Worm (Caenorhabditis elegans) whole organism, late embryonic: ENCODE measurements around the gene E02H1.1.
A peak's percentile ranks its signal among the peaks of the same experiment; 100 is the strongest.

Experiments used
- K09A11.1 ChIP-seq: sonication (generic microtip); optimal IDR thresholded peaks from 2 replicates; lab custom pipeline; 2017; ENCODE audit warnings: antibody characterized with exemption, mild to moderate bottlenecking, missing genetic modification characterization, missing compliant biosample characterization; ENCODE audit not compliant: insufficient read depth
- T23F11.4 ChIP-seq: fragments of 200-800 bp; sonication (Bioruptor generic); optimal IDR thresholded peaks from 2 replicates; lab custom pipeline; 2018; ENCODE audit warnings: mild to moderate bottlenecking, missing genetic modification characterization, missing compliant biosample characterization
- Y22D7AL.16 ChIP-seq: sonication (generic microtip); optimal IDR thresholded peaks from 2 replicates; lab custom pipeline; 2016; ENCODE audit warnings: missing genetic modification characterization, missing compliant biosample characterization
- ahr-1 ChIP-seq: sonication (generic microtip); optimal IDR thresholded peaks from 2 replicates; lab custom pipeline; 2016; ENCODE audit warnings: missing genetic modification characterization, missing compliant biosample characterization
- ceh-19 ChIP-seq: fragments of 200-800 bp; sonication (Bioruptor generic); optimal IDR thresholded peaks from 2 replicates; lab custom pipeline; 2018; ENCODE audit warnings: mild to moderate bottlenecking, missing genetic modification characterization, missing compliant biosample characterization
- ceh-22 ChIP-seq: sonication (generic microtip); optimal IDR thresholded peaks from 2 replicates; lab custom pipeline; 2017; ENCODE audit warnings: missing biosample characterization, missing genetic modification characterization
- ceh-31 ChIP-seq: sonication (generic microtip); optimal IDR thresholded peaks from 2 replicates; lab custom pipeline; 2016; ENCODE audit warnings: missing genetic modification characterization, missing compliant biosample characterization
- ceh-34 ChIP-seq: sonication (generic microtip); optimal IDR thresholded peaks from 2 replicates; lab custom pipeline; 2016; ENCODE audit warnings: mild to moderate bottlenecking, missing genetic modification characterization, missing compliant biosample characterization
- ceh-48 ChIP-seq: sonication (generic microtip); optimal IDR thresholded peaks from 2 replicates; lab custom pipeline; 2016; ENCODE audit warnings: missing genetic modification characterization, inconsistent platforms, missing compliant biosample characterization
- ceh-9 ChIP-seq: sonication (generic microtip); optimal IDR thresholded peaks from 2 replicates; lab custom pipeline; 2016; ENCODE audit warnings: mild to moderate bottlenecking, missing genetic modification characterization, inconsistent platforms, missing compliant biosample characterization
- dve-1 ChIP-seq: sonication (generic microtip); optimal IDR thresholded peaks from 2 replicates; lab custom pipeline; 2017; ENCODE audit warnings: antibody characterized with exemption, mild to moderate bottlenecking, missing genetic modification characterization, missing compliant biosample characterization
- elt-2 ChIP-seq: sonication (generic microtip); optimal IDR thresholded peaks from 2 replicates; lab custom pipeline; 2016; ENCODE audit warnings: missing genetic modification reagents, missing genetic modification characterization, missing compliant biosample characterization
- elt-4 ChIP-seq: sonication (generic microtip); optimal IDR thresholded peaks from 2 replicates; lab custom pipeline; 2016; ENCODE audit warnings: missing genetic modification characterization, missing compliant biosample characterization
- fkh-10 ChIP-seq: fragments of 150-350 bp; optimal IDR thresholded peaks from 2 replicates; lab custom pipeline; 2014; ENCODE audit warnings: missing biosample characterization, missing genetic modification reagents, missing genetic modification characterization
- hlh-13 ChIP-seq: fragments of 200-800 bp; sonication (Bioruptor generic); optimal IDR thresholded peaks from 2 replicates; lab custom pipeline; 2018; ENCODE audit warnings: mild to moderate bottlenecking, missing genetic modification characterization, missing compliant biosample characterization
- lim-6 ChIP-seq: sonication (generic microtip); optimal IDR thresholded peaks from 2 replicates; lab custom pipeline; 2016; ENCODE audit warnings: missing genetic modification characterization, missing compliant biosample characterization
- lin-11 ChIP-seq: fragments of 200-800 bp; sonication (Bioruptor generic); optimal IDR thresholded peaks from 2 replicates; lab custom pipeline; 2018; ENCODE audit warnings: mild to moderate bottlenecking, missing genetic modification characterization, missing compliant biosample characterization
- madf-2 ChIP-seq: sonication (generic microtip); optimal IDR thresholded peaks from 2 replicates; lab custom pipeline; 2017; ENCODE audit warnings: missing genetic modification characterization, missing compliant biosample characterization
- nfya-1 ChIP-seq: sonication (generic microtip); optimal IDR thresholded peaks from 2 replicates; lab custom pipeline; 2017; ENCODE audit warnings: missing genetic modification characterization, mild to moderate bottlenecking, missing compliant biosample characterization, antibody characterized with exemption, moderate library complexity
- nhr-232 ChIP-seq: sonication (generic microtip); optimal IDR thresholded peaks from 2 replicates; lab custom pipeline; 2016; ENCODE audit warnings: missing genetic modification characterization, missing compliant biosample characterization
- npax-4 ChIP-seq: sonication (generic microtip); optimal IDR thresholded peaks from 2 replicates; lab custom pipeline; 2016; ENCODE audit warnings: missing genetic modification characterization, missing compliant biosample characterization
- odd-2 ChIP-seq: sonication (generic microtip); optimal IDR thresholded peaks from 2 replicates; lab custom pipeline; 2017; ENCODE audit warnings: antibody characterized with exemption, mild to moderate bottlenecking, missing genetic modification characterization, missing compliant biosample characterization
- pag-3 ChIP-seq: sonication (generic microtip); optimal IDR thresholded peaks from 2 replicates; lab custom pipeline; 2016; ENCODE audit warnings: missing compliant biosample characterization, missing genetic modification characterization, borderline replicate concordance
- pqm-1 ChIP-seq: sonication (generic microtip); optimal IDR thresholded peaks from 2 replicates; lab custom pipeline; 2016; ENCODE audit warnings: missing genetic modification characterization, missing compliant biosample characterization
- pros-1 ChIP-seq: fragments of 150-350 bp; optimal IDR thresholded peaks from 2 replicates; lab custom pipeline; 2014; ENCODE audit warnings: missing biosample characterization, missing genetic modification reagents, missing genetic modification characterization
- ref-2 ChIP-seq: sonication (generic microtip); optimal IDR thresholded peaks from 2 replicates; lab custom pipeline; 2016; ENCODE audit warnings: missing genetic modification characterization, missing compliant biosample characterization
- sox-2 ChIP-seq: fragments of 200-800 bp; sonication (Bioruptor generic); IDR thresholded peaks from 2 replicates; pipeline ENCODE4 v1.3.6; 2022; ENCODE audit warnings: missing genetic modification reagents, missing genetic modification characterization, missing compliant biosample characterization
- tbx-2 ChIP-seq: sonication (generic microtip); optimal IDR thresholded peaks from 2 replicates; lab custom pipeline; 2016; ENCODE audit warnings: missing genetic modification characterization, missing compliant biosample characterization
- tbx-7 ChIP-seq: sonication (generic microtip); optimal IDR thresholded peaks from 2 replicates; lab custom pipeline; 2016; ENCODE audit warnings: missing genotype, missing genetic modification characterization, missing compliant biosample characterization
- unc-42 ChIP-seq: sonication (generic microtip); optimal IDR thresholded peaks from 2 replicates; lab custom pipeline; 2016; ENCODE audit warnings: missing genotype, missing genetic modification characterization, missing compliant biosample characterization
- zip-5 ChIP-seq: sonication (generic microtip); optimal IDR thresholded peaks from 2 replicates; lab custom pipeline; 2016; ENCODE audit warnings: missing genetic modification characterization, missing compliant biosample characterization

The E02H1.1 gene

ce11 chrII:9586734-9587209 lies 4.2 kb downstream of the E02H1.1 start, which contains the start of gene ugt-58:
Gene ugt-58 (minus strand): TSS chrII:9586784.
- TF ChIP-seq elt-2 (peak; percentile 52), npax-4 (tag; lab: Kevin White, UChicago) (no peak)

ce11 chrII:9583461-9583860 lies 7.5 kb downstream of the E02H1.1 start, which contains the start of gene wee-1.1:
Gene wee-1.1 (minus strand): TSS chrII:9583561.
- TF ChIP-seq pqm-1 (no peak), pag-3 (tag; lab: Kevin White, UChicago) (no peak), T23F11.4 (no peak), lim-6 (tag; lab: Kevin White, UChicago) (no peak)

ce11 chrII:9577630-9578029 lies 13.3 kb downstream of the E02H1.1 start:
- TF ChIP-seq ceh-31 (tag; lab: Kevin White, UChicago) (no peak), ceh-19 (GFP tag; lab: Kevin White, UChicago) (peak; percentile 85), ceh-34 (peak; percentile 98)

- TF ChIP-seq nhr-232 (tag; lab: Kevin White, UChicago): no peak
- TF ChIP-seq Y22D7AL.16 (tag; lab: Kevin White, UChicago): no peak
- TF ChIP-seq sox-2 (GFP tag; lab: Robert Waterston, UW): no peak
- no peak for TF ChIP-seq ceh-9
Measured at ce11 chrII:9576707-9577106, 14.3 kb downstream of the E02H1.1 start.

- TF ChIP-seq odd-2 (tag; lab: Kevin White, UChicago): no peak
- no peak for TF ChIP-seq tbx-2 (tag; lab: Kevin White, UChicago)
- no peak for TF ChIP-seq tbx-7 (tag; lab: Kevin White, UChicago)
- no peak for TF ChIP-seq madf-2 (tag; lab: Kevin White, UChicago)
- no peak for TF ChIP-seq elt-2
- TF ChIP-seq K09A11.1 (tag; lab: Kevin White, UChicago): no peak
- no peak for TF ChIP-seq ceh-22 (tag; lab: Kevin White, UChicago)
- no peak for TF ChIP-seq unc-42 (tag; lab: Kevin White, UChicago)
- TF ChIP-seq ref-2 (tag; lab: Kevin White, UChicago): no peak
- no peak for TF ChIP-seq lin-11 (tag; lab: Kevin White, UChicago)
- TF ChIP-seq T23F11.4: no peak
- TF ChIP-seq dve-1 (tag; lab: Kevin White, UChicago): no peak
- no peak for TF ChIP-seq ahr-1 (tag; lab: Kevin White, UChicago)
- TF ChIP-seq ceh-48 (tag; lab: Kevin White, UChicago): no peak
- TF ChIP-seq hlh-13 (GFP tag; lab: Kevin White, UChicago): no peak
Measured at ce11 chrII:9575670-9576069, 15.3 kb downstream of the E02H1.1 start, which contains the start of gene exc-7. Gene exc-7 (plus strand): TSS chrII:9575970.

- peak; percentile 13 for TF ChIP-seq nfya-1 (tag; lab: Kevin White, UChicago)
- peak; percentile 8 for TF ChIP-seq tbx-2 (tag; lab: Kevin White, UChicago)
- peak; percentile 60 for TF ChIP-seq ref-2 (tag; lab: Kevin White, UChicago)
- TF ChIP-seq pros-1 (tag; lab: Kevin White, UChicago): peak; percentile 81
- TF ChIP-seq T23F11.4: no peak
- peak; percentile 90 for TF ChIP-seq ceh-31 (tag; lab: Kevin White, UChicago)
- TF ChIP-seq zip-5 (tag; lab: Kevin White, UChicago): no peak
- no peak for TF ChIP-seq fkh-10 (GFP tag; lab: Kevin White, UChicago)
- no peak for TF ChIP-seq elt-2
- no peak for TF ChIP-seq elt-4
- peak; percentile 81 for TF ChIP-seq sox-2 (GFP tag; lab: Robert Waterston, UW)
Measured at ce11 chrII:9574406-9574805, 16.6 kb downstream of the E02H1.1 start.
